Worm (Caenorhabditis elegans): Measurements from ENCODE around the gene sav-1.

Gene sav-1

ce11 chrX:2319238-2319637, 32.2 kb upstream of the sav-1 start, which contains the start of gene aakg-4:
TSS of gene aakg-4 (minus strand) at chrX:2319338.
- TF ChIP-seq ztf-4 (tag; optimal IDR thresholded peaks at IDR 0.05) (no peak), skn-1 (tag; optimal IDR thresholded peaks at IDR 0.05) (no peak), aly-2 (tag; optimal IDR thresholded peaks at IDR 0.05) (no peak), gmeb-1 (tag; optimal IDR thresholded peaks at IDR 0.05) (no peak), Y55F3AM.14 (GFP tag; optimal IDR thresholded peaks at IDR 0.05) (no peak), ztf-11 (tag; optimal IDR thresholded peaks at IDR 0.05) (no peak)

ce11 chrX:2317480-2317879, 30.5 kb upstream of the sav-1 start:
- peak; percentile 10 for TF ChIP-seq gmeb-1 (tag; optimal IDR thresholded peaks at IDR 0.05)
- TF ChIP-seq egl-27 (tag; optimal IDR thresholded peaks at IDR 0.05): no peak
- TF ChIP-seq C34F6.9 (tag; optimal IDR thresholded peaks at IDR 0.05): no peak
- TF ChIP-seq sma-9 (GFP tag; optimal IDR thresholded peaks at IDR 0.05): no peak
- no peak for TF ChIP-seq sma-9 (tag; optimal IDR thresholded peaks at IDR 0.05)
- TF ChIP-seq sma-3 (GFP tag; optimal IDR thresholded peaks at IDR 0.05): peak; percentile 14
- peak; percentile 34 for TF ChIP-seq crh-2 (tag; optimal IDR thresholded peaks at IDR 0.05)
- peak; percentile 8 for TF ChIP-seq F13H6.1 (tag; optimal IDR thresholded peaks at IDR 0.05)
- peak; percentile 86 for TF ChIP-seq nhr-129 (tag; optimal IDR thresholded peaks at IDR 0.05)

DNA sequence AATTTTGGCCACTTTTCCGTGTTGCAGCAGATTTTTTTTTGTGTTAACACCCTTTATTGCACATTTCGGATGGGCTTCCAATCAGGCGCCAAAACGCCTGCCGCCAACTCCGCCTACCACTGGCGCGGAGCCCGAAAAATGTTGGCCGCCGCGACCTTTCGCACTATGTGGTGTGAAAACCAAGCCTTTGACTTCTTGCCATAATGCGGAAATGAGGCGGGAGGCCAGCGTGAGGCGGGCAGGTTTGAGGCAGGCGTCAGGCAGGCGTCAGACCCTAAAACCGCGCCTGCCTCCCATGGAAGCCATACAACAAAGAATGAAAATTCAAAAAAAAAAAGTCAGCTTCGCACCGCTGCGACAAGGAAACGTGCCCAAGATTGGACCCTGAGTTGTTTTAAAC, 29.9 kb upstream of the sav-1 start:
- TF ChIP-seq F13H6.1 (tag; optimal IDR thresholded peaks at IDR 0.05) (no peak), skn-1 (tag; optimal IDR thresholded peaks at IDR 0.05) (no peak), R02D3.7 (tag; optimal IDR thresholded peaks at IDR 0.05) (no peak), ztf-1 (GFP tag; conservative IDR thresholded peaks at IDR 0.05) (no peak), nhr-11 (tag; optimal IDR thresholded peaks at IDR 0.05) (no peak), lin-39 (tag; optimal IDR thresholded peaks at IDR 0.05) (no peak), sem-4 (tag; optimal IDR thresholded peaks at IDR 0.05) (no peak), crh-2 (tag; optimal IDR thresholded peaks at IDR 0.05) (no peak), lin-13 (GFP tag; optimal IDR thresholded peaks at IDR 0.05) (no peak), nhr-6 (tag; optimal IDR thresholded peaks at IDR 0.05) (no peak), dmd-4 (tag; optimal IDR thresholded peaks at IDR 0.05) (no peak)

DNA sequence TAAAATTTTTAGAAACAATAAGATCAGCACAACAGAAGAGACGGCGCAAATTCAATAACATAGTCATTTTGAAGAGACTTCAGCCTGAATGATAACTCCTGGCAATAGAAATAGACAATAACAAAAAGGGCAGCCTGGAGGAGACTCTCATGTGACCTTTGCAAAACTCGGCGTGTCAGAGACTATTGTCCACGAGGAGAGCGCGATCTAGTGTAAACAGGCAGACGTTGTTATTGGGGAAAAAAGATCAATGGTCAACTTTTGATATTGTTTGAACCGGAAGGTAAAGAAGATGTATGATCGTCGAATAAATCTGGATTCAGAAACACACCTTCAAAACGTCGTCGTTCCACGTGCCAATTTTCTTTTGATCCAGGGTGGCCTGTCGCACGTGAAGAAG, 29.2 kb upstream of the sav-1 start:
- TF ChIP-seq sma-3 (GFP tag; optimal IDR thresholded peaks at IDR 0.05) (peak; percentile 23), egl-27 (tag; optimal IDR thresholded peaks at IDR 0.05) (no peak), sma-9 (GFP tag; optimal IDR thresholded peaks at IDR 0.05) (peak; percentile 66), sma-9 (tag; optimal IDR thresholded peaks at IDR 0.05) (no peak), blmp-1 (tag; optimal IDR thresholded peaks at IDR 0.05; ENCODE audit: insufficient read depth) (no peak), F13H6.1 (tag; optimal IDR thresholded peaks at IDR 0.05) (peak; percentile 2), nhr-10 (tag; optimal IDR thresholded peaks at IDR 0.05) (no peak), gmeb-1 (tag; optimal IDR thresholded peaks at IDR 0.05) (peak; percentile 12), nhr-77 (tag; optimal IDR thresholded peaks at IDR 0.05) (no peak), nhr-129 (tag; optimal IDR thresholded peaks at IDR 0.05) (peak; percentile 86)

- TF ChIP-seq unc-62 (GFP tag; optimal IDR thresholded peaks at IDR 0.05): no peak
Observed at ce11 chrX:2304496-2304895, 17.5 kb upstream of the sav-1 start.

ce11 chrX:2303253-2303652, 16.3 kb upstream of the sav-1 start:
- TF ChIP-seq nhr-21 (tag; optimal IDR thresholded peaks at IDR 0.05): peak; percentile 55
- no peak for TF ChIP-seq lin-39 (tag; optimal IDR thresholded peaks at IDR 0.05)

- TF ChIP-seq nhr-21 (tag; optimal IDR thresholded peaks at IDR 0.05) (no peak), unc-62 (GFP tag; optimal IDR thresholded peaks at IDR 0.05) (no peak), elt-1 (tag; optimal IDR thresholded peaks at IDR 0.05) (no peak), nhr-12 (tag; optimal IDR thresholded peaks at IDR 0.05) (no peak), lin-13 (GFP tag; optimal IDR thresholded peaks at IDR 0.05) (no peak), R02D3.7 (tag; optimal IDR thresholded peaks at IDR 0.05) (no peak), nhr-129 (tag; optimal IDR thresholded peaks at IDR 0.05) (no peak), sma-3 (GFP tag; optimal IDR thresholded peaks at IDR 0.05) (no peak), fos-1 (tag; optimal IDR thresholded peaks at IDR 0.05) (no peak), nhr-77 (tag; optimal IDR thresholded peaks at IDR 0.05) (no peak), aly-2 (tag; optimal IDR thresholded peaks at IDR 0.05) (no peak), nhr-237 (tag; optimal IDR thresholded peaks at IDR 0.05) (no peak), mab-5 (tag; optimal IDR thresholded peaks at IDR 0.05) (no peak), lsy-2 (tag; optimal IDR thresholded peaks at IDR 0.05) (no peak)
Observed at ce11 chrX:2302782-2303181, 15.8 kb upstream of the sav-1 start, which contains the start of gene hum-6. TSS of gene hum-6 (plus strand) at chrX:2303082.
